Worm (Caenorhabditis elegans) whole organism, L2 larva: ENCODE data around the gene Y40C5A.4.

Experiments used
- R02D3.7 ChIP-seq: fragments of 150-350 bp; optimal IDR thresholded peaks from 2 replicates; lab custom pipeline; 2014; ENCODE audit warnings: missing biosample characterization, missing genetic modification characterization
- alr-1 ChIP-seq: fragments of 150-350 bp; optimal IDR thresholded peaks from 2 replicates; lab custom pipeline; 2014; ENCODE audit warnings: missing biosample characterization, missing genetic modification characterization
- aly-2 ChIP-seq: fragments of 150-350 bp; optimal IDR thresholded peaks from 2 replicates; lab custom pipeline; 2014; ENCODE audit warnings: missing biosample characterization, missing genetic modification characterization
- lin-13 ChIP-seq: fragments of 150-350 bp; optimal IDR thresholded peaks from 2 replicates; lab custom pipeline; 2014; ENCODE audit warnings: missing biosample characterization, missing genetic modification reagents, missing genetic modification characterization
- lsy-2 ChIP-seq, 2 experiments: fragments of 150-350 bp in 1 of 2; sonication (generic microtip) in 1 of 2; optimal IDR thresholded peaks; 2 replicates each; lab custom pipeline; 2014 to 2017; ENCODE audit warnings: missing biosample characterization in 2 of 2, missing genetic modification characterization in 2 of 2
- sma-9 ChIP-seq, 2 experiments: fragments of 150-350 bp in 1 of 2; sonication (generic microtip) in 1 of 2; optimal IDR thresholded peaks; 2 replicates each; lab custom pipeline; 2014 to 2016; ENCODE audit warnings: missing genetic modification characterization in 2 of 2, mild to moderate bottlenecking in 1 of 2, missing biosample characterization in 1 of 2, missing compliant biosample characterization in 1 of 2, missing genetic modification reagents in 1 of 2, moderate library complexity in 1 of 2
- ztf-11 ChIP-seq: sonication (generic microtip); optimal IDR thresholded peaks from 2 replicates; lab custom pipeline; 2017; ENCODE audit warnings: missing biosample characterization, missing genetic modification characterization

DNA sequence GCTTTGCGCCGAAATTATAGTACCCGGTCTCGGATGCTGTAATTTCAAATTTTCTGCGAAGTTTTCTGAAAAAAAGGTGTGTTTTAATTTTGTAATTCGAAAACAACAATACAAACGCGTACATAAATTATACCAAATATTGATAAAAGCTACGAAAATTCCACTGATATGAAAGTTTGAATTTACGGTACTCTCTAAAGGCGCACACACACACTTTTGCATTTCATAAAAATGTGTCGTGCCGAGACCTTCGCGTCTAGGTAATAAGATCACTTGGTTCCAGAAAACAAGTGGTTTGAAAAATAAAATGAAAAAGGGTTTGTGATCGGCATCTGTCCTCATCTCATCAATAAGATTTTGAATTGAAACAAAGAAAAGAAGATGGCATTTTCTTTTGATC, 54.1 kb downstream of the Y40C5A.4 start:
- TF ChIP-seq lsy-2 (tag; optimal IDR thresholded peaks at IDR 0.05; lab: Kevin White, UChicago) (no peak), alr-1 (tag; lab: Kevin White, UChicago) (no peak), ztf-11 (tag; lab: Kevin White, UChicago) (no peak), lin-13 (no peak), sma-9 (GFP tag; optimal IDR thresholded peaks at IDR 0.05; lab: Kevin White, UChicago) (no peak), sma-9 (tag; optimal IDR thresholded peaks at IDR 0.05; lab: Kevin White, UChicago) (no peak), aly-2 (tag; lab: Kevin White, UChicago) (no peak), R02D3.7 (no peak)
